Worm (Caenorhabditis elegans): Measurements from ENCODE around the gene F44E2.3.

The F44E2.3 gene

ce11 chrIII:8811111-8811510, 18.0 kb downstream of the F44E2.3 start:
- peak; percentile 96 for TF ChIP-seq unc-42 (tag; optimal IDR thresholded peaks at IDR 0.05)
- TF ChIP-seq tbx-7 (tag; optimal IDR thresholded peaks at IDR 0.05) = no peak

ce11 chrIII:8809245-8809971, 19.7 kb downstream of the F44E2.3 start, which contains the start of gene prx-19:
prx-19 (minus strand) TSS chrIII:8809295.
- TF ChIP-seq elt-4 (tag; optimal IDR thresholded peaks at IDR 0.05) = no peak
- TF ChIP-seq sox-2 (GFP tag; IDR thresholded peaks at IDR 0.05) = no peak
- TF ChIP-seq nfya-1 (tag; optimal IDR thresholded peaks at IDR 0.05) = peak; percentile 43
- TF ChIP-seq pha-2 (tag; optimal IDR thresholded peaks at IDR 0.05) = no peak
- TF ChIP-seq hlh-6 (tag; optimal IDR thresholded peaks at IDR 0.05) = no peak
- no peak for TF ChIP-seq ceh-22 (tag; optimal IDR thresholded peaks at IDR 0.05)
- TF ChIP-seq unc-55 (GFP tag; optimal IDR thresholded peaks at IDR 0.05) = peak; percentile 15
- TF ChIP-seq unc-42 (tag; optimal IDR thresholded peaks at IDR 0.05) = peak; percentile 85
- no peak for TF ChIP-seq ceh-34 (tag; optimal IDR thresholded peaks at IDR 0.05)
- no peak for TF ChIP-seq ceh-9 (tag; optimal IDR thresholded peaks at IDR 0.05)
- TF ChIP-seq fax-1 (tag; optimal IDR thresholded peaks at IDR 0.05) = no peak
- peak; percentile 26 for TF ChIP-seq elt-2 (tag; optimal IDR thresholded peaks at IDR 0.05)

- TF ChIP-seq odd-2 (tag; optimal IDR thresholded peaks at IDR 0.05) = no peak
- TF ChIP-seq elt-2 (tag; optimal IDR thresholded peaks at IDR 0.05) = no peak
- no peak for TF ChIP-seq ceh-19 (GFP tag; optimal IDR thresholded peaks at IDR 0.05)
- TF ChIP-seq ztf-16 (tag; optimal IDR thresholded peaks at IDR 0.05) = no peak
- TF ChIP-seq hlh-13 (GFP tag; optimal IDR thresholded peaks at IDR 0.05) = no peak
- TF ChIP-seq pros-1 (tag; optimal IDR thresholded peaks at IDR 0.05) = no peak
- TF ChIP-seq ceh-2 (tag; optimal IDR thresholded peaks at IDR 0.05) = no peak
- TF ChIP-seq lin-11 (tag; optimal IDR thresholded peaks at IDR 0.05) = no peak
Observed at ce11 chrIII:8807246-8807645, 21.9 kb downstream of the F44E2.3 start, which contains the start of gene F54F2.7. F54F2.7 (minus strand) TSS chrIII:8807346.

ce11 chrIII:8805815-8806214, 23.3 kb downstream of the F44E2.3 start:
- TF ChIP-seq ref-2 (tag; optimal IDR thresholded peaks at IDR 0.05) (no peak), ceh-45 (GFP tag; IDR thresholded peaks at IDR 0.05) (no peak)

- TF ChIP-seq ceh-30 (tag; optimal IDR thresholded peaks at IDR 0.05) (peak; percentile 93), K02D7.2 (tag; optimal IDR thresholded peaks at IDR 0.05) (no peak), ets-4 (tag; optimal IDR thresholded peaks at IDR 0.05) (peak; percentile 85), pqm-1 (tag; optimal IDR thresholded peaks at IDR 0.05) (peak; percentile 71), elt-2 (tag; optimal IDR thresholded peaks at IDR 0.05) (peak; percentile 56), sdc-2 (tag; optimal IDR thresholded peaks at IDR 0.05) (peak; percentile 67), ref-2 (tag; optimal IDR thresholded peaks at IDR 0.05) (peak; percentile 93), lim-6 (tag; optimal IDR thresholded peaks at IDR 0.05) (peak; percentile 68), ztf-16 (tag; optimal IDR thresholded peaks at IDR 0.05) (peak; percentile 8), ama-1 (optimal IDR thresholded peaks at IDR 0.05) (peak; percentile 91), pat-9 (tag; optimal IDR thresholded peaks at IDR 0.05) (no peak), hlh-30 (tag; optimal IDR thresholded peaks at IDR 0.05; ENCODE audit: insufficient read depth) (peak; percentile 93), fkh-10 (GFP tag; optimal IDR thresholded peaks at IDR 0.05) (peak; percentile 20), nhr-11 (tag; optimal IDR thresholded peaks at IDR 0.05) (no peak), eyg-1 (tag; optimal IDR thresholded peaks at IDR 0.05) (peak; percentile 32), tbx-2 (tag; optimal IDR thresholded peaks at IDR 0.05) (peak; percentile 96), hlh-8 (tag; optimal IDR thresholded peaks at IDR 0.05) (peak; percentile 78), pha-4 (tag; optimal IDR thresholded peaks at IDR 0.05) (no peak), lin-11 (tag; optimal IDR thresholded peaks at IDR 0.05) (no peak), nfya-1 (tag; optimal IDR thresholded peaks at IDR 0.05) (peak; percentile 98), unc-3 (GFP tag; conservative IDR thresholded peaks at IDR 0.05) (no peak), unc-3 (tag; optimal IDR thresholded peaks at IDR 0.05) (no peak), Y22D7AL.16 (tag; optimal IDR thresholded peaks at IDR 0.05) (no peak), ceh-31 (tag; optimal IDR thresholded peaks at IDR 0.05) (peak; percentile 97), unc-86 (tag; optimal IDR thresholded peaks at IDR 0.05) (peak; percentile 29)
Observed at ce11 chrIII:8801864-8802818, 27.0 kb downstream of the F44E2.3 start.
